Worm (Caenorhabditis elegans) whole organism, young adult: ENCODE data around the gene fbxa-24.

Source experiments
- B0019.2 ChIP-seq: fragments of 200-800 bp; sonication (Bioruptor generic); conservative IDR thresholded peaks from 2 replicates; pipeline ENCODE4 v1.3.6; 2022; ENCODE audit warnings: missing genetic modification reagents, missing genetic modification characterization, missing compliant biosample characterization
- C17E4.6 ChIP-seq: fragments of 200-800 bp; sonication (Bioruptor generic); IDR thresholded peaks from 2 replicates; pipeline ENCODE4 v1.3.6; 2022; ENCODE audit warnings: missing genetic modification reagents, missing genetic modification characterization, missing compliant biosample characterization
- F37B4.10 ChIP-seq: fragments of 200-800 bp; sonication (Bioruptor generic); IDR thresholded peaks from 2 replicates; pipeline ENCODE4 v1.3.6; 2022; ENCODE audit warnings: missing genetic modification characterization, missing compliant biosample characterization
- Y56A3A.18 ChIP-seq: fragments of 200-800 bp; sonication (Bioruptor generic); IDR thresholded peaks from 2 replicates; pipeline ENCODE4 v1.3.6; 2022; ENCODE audit warnings: missing genetic modification reagents, missing genetic modification characterization, missing compliant biosample characterization
- Y79H2A.3 ChIP-seq: fragments of 200-800 bp; sonication (Bioruptor generic); conservative IDR thresholded peaks from 2 replicates; pipeline ENCODE4 v1.3.6; 2022; ENCODE audit warnings: missing genetic modification reagents, missing genetic modification characterization, missing compliant biosample characterization
- Y95B8A.8 ChIP-seq: fragments of 200-800 bp; sonication (Bioruptor generic); IDR thresholded peaks from 2 replicates; pipeline ENCODE4 v1.3.6; 2022; ENCODE audit warnings: missing genetic modification reagents, missing genetic modification characterization, missing compliant biosample characterization
- akir-1 ChIP-seq: fragments of 200-800 bp; sonication (Bioruptor generic); optimal IDR thresholded peaks from 2 replicates; lab custom pipeline; 2018; ENCODE audit warnings: mild to moderate bottlenecking, missing genetic modification characterization, moderate library complexity, missing compliant biosample characterization
- aptf-2 ChIP-seq: fragments of 200-800 bp; sonication (Bioruptor generic); conservative IDR thresholded peaks from 2 replicates; pipeline ENCODE4 v1.3.6; 2022; ENCODE audit warnings: missing genetic modification reagents, missing genetic modification characterization, missing compliant biosample characterization
- athp-1 ChIP-seq: sonication (generic microtip); optimal IDR thresholded peaks from 2 replicates; lab custom pipeline; 2017; ENCODE audit warnings: mild to moderate bottlenecking, missing genetic modification characterization, missing compliant biosample characterization
- ccch-3 ChIP-seq: fragments of 200-800 bp; sonication (Bioruptor generic); optimal IDR thresholded peaks from 2 replicates; lab custom pipeline; 2018; ENCODE audit warnings: mild to moderate bottlenecking, missing genetic modification characterization, missing compliant biosample characterization
- ceh-91 ChIP-seq: fragments of 200-800 bp; sonication (Bioruptor generic); IDR thresholded peaks from 2 replicates; pipeline ENCODE4 v1.3.6; 2022; ENCODE audit warnings: missing genetic modification reagents, missing genetic modification characterization, missing compliant biosample characterization
- chd-7 ChIP-seq: sonication (generic microtip); optimal IDR thresholded peaks from 2 replicates; lab custom pipeline; 2016; ENCODE audit warnings: mild to moderate bottlenecking, missing genetic modification characterization, moderate library complexity, missing compliant biosample characterization
- dox-1 ChIP-seq: fragments of 200-800 bp; sonication (Bioruptor generic); IDR thresholded peaks from 2 replicates; pipeline ENCODE4 v1.3.6; 2022; ENCODE audit warnings: missing genetic modification reagents, missing genetic modification characterization, missing compliant biosample characterization
- dpl-1 ChIP-seq: fragments of 150-350 bp; optimal IDR thresholded peaks from 2 replicates; lab custom pipeline; 2014; ENCODE audit warnings: missing biosample characterization, missing genetic modification reagents, missing genetic modification characterization
- efl-1 ChIP-seq: fragments of 150-350 bp; optimal IDR thresholded peaks from 2 replicates; lab custom pipeline; 2014; ENCODE audit warnings: missing biosample characterization, missing genetic modification reagents, missing genetic modification characterization
- egl-44 ChIP-seq: fragments of 200-800 bp; sonication (Bioruptor generic); IDR thresholded peaks from 2 replicates; pipeline ENCODE4 v1.3.6; 2022; ENCODE audit warnings: missing genetic modification reagents, missing genetic modification characterization, missing compliant biosample characterization
- egrh-3 ChIP-seq: fragments of 200-800 bp; sonication (Bioruptor generic); IDR thresholded peaks from 2 replicates; pipeline ENCODE4 v1.3.6; 2022; ENCODE audit warnings: missing genetic modification reagents, missing genetic modification characterization, missing compliant biosample characterization
- ets-4 ChIP-seq: fragments of 200-800 bp; sonication (Bioruptor generic); optimal IDR thresholded peaks from 2 replicates; lab custom pipeline; 2018; ENCODE audit warnings: mild to moderate bottlenecking, missing genetic modification characterization, missing compliant biosample characterization
- fkh-3 ChIP-seq: sonication (generic microtip); optimal IDR thresholded peaks from 2 replicates; lab custom pipeline; 2016; ENCODE audit warnings: mild to moderate bottlenecking, missing genetic modification characterization, missing compliant biosample characterization
- him-1 ChIP-seq: sonication (generic microtip); optimal IDR thresholded peaks from 2 replicates; lab custom pipeline; 2016; ENCODE audit warnings: missing genotype, missing genetic modification reagents, missing genetic modification characterization, missing compliant biosample characterization
- hlh-26 ChIP-seq: fragments of 200-800 bp; sonication (Bioruptor generic); conservative IDR thresholded peaks from 2 replicates; pipeline ENCODE4 v1.3.6; 2022; ENCODE audit warnings: missing genetic modification reagents, missing genetic modification characterization, missing compliant biosample characterization
- hmg-20 ChIP-seq: fragments of 200-800 bp; sonication (Bioruptor generic); IDR thresholded peaks from 2 replicates; pipeline ENCODE4 v1.3.6; 2022; ENCODE audit warnings: missing genetic modification reagents, missing genetic modification characterization, missing compliant biosample characterization
- hrde-1 ChIP-seq: sonication (generic microtip); optimal IDR thresholded peaks from 2 replicates; lab custom pipeline; 2016; ENCODE audit warnings: missing genetic modification characterization, mild to moderate bottlenecking, missing compliant biosample characterization, moderate library complexity, missing genotype, missing genetic modification reagents, borderline replicate concordance
- lin-35 ChIP-seq, 3 experiments: fragments of 150-350 bp in 2 of 3; sonication (generic microtip) in 1 of 3; optimal IDR thresholded peaks; 2 replicates each; lab custom pipeline; 2014 to 2018; ENCODE audit warnings: missing biosample characterization in 3 of 3, missing genetic modification characterization in 3 of 3, missing genetic modification reagents in 3 of 3
- lin-40 ChIP-seq: sonication (generic microtip); optimal IDR thresholded peaks from 2 replicates; lab custom pipeline; 2016; ENCODE audit warnings: missing genetic modification characterization, mild to moderate bottlenecking, missing compliant biosample characterization, missing genotype, missing genetic modification reagents
- lir-1 ChIP-seq: fragments of 200-800 bp; sonication (Bioruptor generic); conservative IDR thresholded peaks from 2 replicates; pipeline ENCODE4 v1.3.6; 2022; ENCODE audit warnings: missing genetic modification reagents, missing genetic modification characterization, missing compliant biosample characterization
- madf-10 ChIP-seq: sonication (generic microtip); optimal IDR thresholded peaks from 2 replicates; lab custom pipeline; 2016; ENCODE audit warnings: mild to moderate bottlenecking, missing genetic modification characterization, missing compliant biosample characterization
- madf-6 ChIP-seq: fragments of 200-800 bp; sonication (Bioruptor generic); IDR thresholded peaks from 2 replicates; pipeline ENCODE4 v1.3.6; 2022; ENCODE audit warnings: missing genetic modification reagents, missing genetic modification characterization, missing compliant biosample characterization
- mcd-1 ChIP-seq: fragments of 200-800 bp; sonication (Bioruptor generic); IDR thresholded peaks from 2 replicates; pipeline ENCODE4 v1.3.6; 2022; ENCODE audit warnings: missing genetic modification reagents, missing genetic modification characterization, missing compliant biosample characterization
- nfya-1 ChIP-seq: sonication (generic microtip); optimal IDR thresholded peaks from 2 replicates; lab custom pipeline; 2017; ENCODE audit warnings: antibody characterized with exemption, missing compliant biosample characterization, missing genetic modification characterization, borderline replicate concordance; ENCODE audit not compliant: insufficient read depth
- nfya-2 ChIP-seq: fragments of 200-800 bp; sonication (Bioruptor generic); IDR thresholded peaks from 2 replicates; pipeline ENCODE4 v1.3.6; 2022; ENCODE audit warnings: missing genetic modification reagents, missing genetic modification characterization, missing compliant biosample characterization
- nhr-80 ChIP-seq: sonication (generic microtip); optimal IDR thresholded peaks from 2 replicates; lab custom pipeline; 2016; ENCODE audit warnings: missing genetic modification characterization, missing compliant biosample characterization
- sptf-2 ChIP-seq: fragments of 200-800 bp; sonication (Bioruptor generic); optimal IDR thresholded peaks from 2 replicates; lab custom pipeline; 2018; ENCODE audit warnings: mild to moderate bottlenecking, missing genetic modification characterization, missing compliant biosample characterization
- tlf-1 ChIP-seq: fragments of 200-800 bp; sonication (Bioruptor generic); optimal IDR thresholded peaks from 2 replicates; lab custom pipeline; 2018; ENCODE audit warnings: mild to moderate bottlenecking, missing genetic modification characterization, missing compliant biosample characterization
- unc-130 ChIP-seq: sonication (generic microtip); optimal IDR thresholded peaks from 2 replicates; lab custom pipeline; 2016; ENCODE audit warnings: missing genetic modification reagents, missing genetic modification characterization, missing compliant biosample characterization
- unc-62 ChIP-seq: fragments of 150-350 bp; optimal IDR thresholded peaks from 2 replicates; lab custom pipeline; 2014; ENCODE audit warnings: missing biosample characterization, missing genetic modification reagents, missing genetic modification characterization
- ztf-26 ChIP-seq: sonication (generic microtip); optimal IDR thresholded peaks from 2 replicates; lab custom pipeline; 2017; ENCODE audit warnings: missing genetic modification characterization, missing compliant biosample characterization

Gene fbxa-24

ce11 chrII:3815445-3816208 is 699 bp upstream of the fbxa-24 start:
- TF ChIP-seq C17E4.6 (GFP tag; lab: Robert Waterston, UW) = no peak
- no peak for TF ChIP-seq hrde-1 (tag; lab: Kevin White, UChicago)
- TF ChIP-seq dox-1 (GFP tag; lab: Robert Waterston, UW) = no peak
- no peak for TF ChIP-seq tlf-1
- TF ChIP-seq ccch-3 = no peak
- TF ChIP-seq nhr-80 (tag; lab: Kevin White, UChicago) = peak; percentile 71
- TF ChIP-seq lin-40 (tag; lab: Kevin White, UChicago) = no peak
- no peak for TF ChIP-seq Y79H2A.3 (GFP tag; lab: Robert Waterston, UW)
- no peak for TF ChIP-seq unc-130 (GFP tag; lab: Kevin White, UChicago)
- no peak for TF ChIP-seq lir-1 (GFP tag; lab: Robert Waterston, UW)
- peak; percentile 13 for TF ChIP-seq ets-4
- TF ChIP-seq chd-7 (tag; lab: Kevin White, UChicago) = no peak
- TF ChIP-seq sptf-2 = no peak
- TF ChIP-seq ztf-26 = no peak
- TF ChIP-seq hlh-26 (GFP tag; lab: Robert Waterston, UW) = no peak
- no peak for TF ChIP-seq madf-10 (tag; lab: Kevin White, UChicago)
- TF ChIP-seq B0019.2 (GFP tag; lab: Robert Waterston, UW) = no peak
- TF ChIP-seq, all 124 proteins: peak for 2

ce11 chrII:3821248-3821647 is 4.9 kb downstream of the fbxa-24 start, which contains the start of gene F54D10.7:
Gene F54D10.7 (minus strand): TSS chrII:3821296.
- TF ChIP-seq akir-1 (GFP tag; lab: Kevin White, UChicago) (no peak), aptf-2 (peak; percentile 86), efl-1 (peak; percentile 63), egrh-3 (no peak), madf-6 (0 out of 2 replicates have a peak, but pooled peaks have one; percentile 15)

- TF ChIP-seq unc-62 (GFP tag; lab: Kevin White, UChicago) = no peak
- TF ChIP-seq akir-1 (GFP tag; lab: Kevin White, UChicago) = no peak
- no peak for TF ChIP-seq athp-1 (tag; lab: Kevin White, UChicago)
- no peak for TF ChIP-seq egl-44 (GFP tag; lab: Robert Waterston, UW)
- no peak for TF ChIP-seq nfya-2 (GFP tag; lab: Robert Waterston, UW)
- no peak for TF ChIP-seq him-1 (tag; lab: Kevin White, UChicago)
- no peak for TF ChIP-seq F37B4.10 (GFP tag; lab: Robert Waterston, UW)
- no peak for TF ChIP-seq fkh-3 (tag; lab: Kevin White, UChicago)
- TF ChIP-seq Y56A3A.18 (GFP tag; lab: Robert Waterston, UW) = no peak
- TF ChIP-seq unc-130 (GFP tag; lab: Kevin White, UChicago) = no peak
- no peak for TF ChIP-seq mcd-1 (GFP tag; lab: Robert Waterston, UW)
- TF ChIP-seq lin-35 (GFP tag; optimal IDR thresholded peaks at IDR 0.05; lab: Kevin White, UChicago) = no peak
- TF ChIP-seq Y95B8A.8 (GFP tag; lab: Robert Waterston, UW) = no peak
- no peak for TF ChIP-seq ceh-91 (GFP tag; lab: Robert Waterston, UW)
- TF ChIP-seq dpl-1 (GFP tag; lab: Kevin White, UChicago) = no peak
- TF ChIP-seq nfya-1 (tag; lab: Kevin White, UChicago) = no peak
- no peak for TF ChIP-seq hmg-20
Measured at ce11 chrII:3823855-3824254, 7.5 kb downstream of the fbxa-24 start, which contains the start of gene skr-15. Gene skr-15 (plus strand): TSS chrII:3824155.
